Fruit fly (Drosophila melanogaster) whole organism, embryonic: Measurements from ENCODE around the gene nmo.

ENCODE experiments used
- Asciz ChIP-seq: fragments of 200-800 bp; sonication (Bioruptor generic); optimal IDR thresholded peaks from 2 replicates; lab custom pipeline; 2017; ENCODE audit warnings: missing biosample characterization, mild to moderate bottlenecking, missing genetic modification characterization, missing genetic modification reagents
- CG10274 ChIP-seq: fragments of 200-800 bp; sonication (Bioruptor generic); optimal IDR thresholded peaks from 3 replicates; lab custom pipeline; 2017; ENCODE audit warnings: missing biosample characterization, mild to moderate bottlenecking, missing genetic modification characterization
- CG10366 ChIP-seq: fragments of 200-800 bp; sonication (Bioruptor generic); IDR thresholded peaks from 2 replicates; pipeline ENCODE4 v1.3.6; 2022; ENCODE audit warnings: missing biosample characterization, missing genetic modification characterization
- CG10565 ChIP-seq: fragments of 200-800 bp; sonication (Bioruptor generic); optimal IDR thresholded peaks from 3 replicates; lab custom pipeline; 2016; ENCODE audit warnings: missing biosample characterization, mild to moderate bottlenecking, missing genetic modification characterization
- CG10959 ChIP-seq: fragments of 200-800 bp; sonication (Bioruptor generic); IDR thresholded peaks from 2 replicates; pipeline ENCODE4 v1.3.6; 2022; ENCODE audit warnings: missing biosample characterization, missing genetic modification characterization
- CG12071 ChIP-seq: fragments of 200-800 bp; sonication (Bioruptor generic); optimal IDR thresholded peaks from 3 replicates; lab custom pipeline; 2018; ENCODE audit warnings: missing biosample characterization, mild to moderate bottlenecking, missing genetic modification characterization
- CG12155 ChIP-seq: fragments of 200-800 bp; sonication (Bioruptor generic); optimal IDR thresholded peaks from 3 replicates; lab custom pipeline; 2016; ENCODE audit warnings: missing biosample characterization, missing genetic modification characterization
- CG12219 ChIP-seq: fragments of 200-800 bp; sonication (Bioruptor generic); optimal IDR thresholded peaks from 3 replicates; lab custom pipeline; 2018; ENCODE audit warnings: missing biosample characterization, mild to moderate bottlenecking, missing genetic modification characterization
- CG1233 ChIP-seq: fragments of 200-800 bp; sonication (Bioruptor generic); optimal IDR thresholded peaks from 4 replicates; lab custom pipeline; 2018; ENCODE audit warnings: missing biosample characterization, mild to moderate bottlenecking, missing genetic modification characterization
- CG13123 ChIP-seq: fragments of 200-800 bp; sonication (Bioruptor generic); optimal IDR thresholded peaks from 2 replicates; lab custom pipeline; 2016; ENCODE audit warnings: missing biosample characterization, missing genetic modification characterization
- CG14441 ChIP-seq: fragments of 200-800 bp; sonication (Bioruptor generic); IDR thresholded peaks from 2 replicates; pipeline ENCODE4 v1.3.6; 2022; ENCODE audit warnings: missing biosample characterization, missing genetic modification characterization
- CG15269 ChIP-seq: fragments of 200-800 bp; sonication (Bioruptor generic); optimal IDR thresholded peaks from 2 replicates; lab custom pipeline; 2018; ENCODE audit warnings: missing biosample characterization, mild to moderate bottlenecking, missing genetic modification characterization, moderate library complexity
- CG30020 ChIP-seq: fragments of 200-800 bp; optimal IDR thresholded peaks from 2 replicates; lab custom pipeline; 2019; ENCODE audit warnings: missing biosample characterization, mild to moderate bottlenecking, missing genetic modification characterization, moderate library complexity
- CG3281 ChIP-seq: fragments of 200-800 bp; sonication (Bioruptor generic); optimal IDR thresholded peaks from 3 replicates; lab custom pipeline; 2017; ENCODE audit warnings: missing biosample characterization, mild to moderate bottlenecking, missing genetic modification characterization
- CG4328 ChIP-seq: fragments of 200-800 bp; sonication (Bioruptor generic); optimal IDR thresholded peaks from 3 replicates; lab custom pipeline; 2017; ENCODE audit warnings: missing biosample characterization, missing genetic modification reagents, missing genetic modification characterization
- CG4617 ChIP-seq: fragments of 200-800 bp; sonication (Bioruptor generic); optimal IDR thresholded peaks from 3 replicates; lab custom pipeline; 2016; ENCODE audit warnings: missing biosample characterization, missing genetic modification characterization, borderline replicate concordance
- CG4854 ChIP-seq: fragments of 200-800 bp; sonication (Bioruptor generic); optimal IDR thresholded peaks from 2 replicates; lab custom pipeline; 2016; ENCODE audit warnings: missing biosample characterization, missing genetic modification characterization, inconsistent platforms
- CG6689 ChIP-seq: fragments of 200-800 bp; sonication (Bioruptor generic); IDR thresholded peaks from 2 replicates; pipeline ENCODE4 v1.3.6; 2022; ENCODE audit warnings: missing biosample characterization, missing genetic modification characterization
- CG6854 ChIP-seq: fragments of 200-800 bp; sonication (Bioruptor generic); optimal IDR thresholded peaks from 3 replicates; lab custom pipeline; 2017; ENCODE audit warnings: missing biosample characterization, mild to moderate bottlenecking, missing genetic modification characterization
- CG8089 ChIP-seq: fragments of 200-800 bp; sonication (Bioruptor generic); optimal IDR thresholded peaks from 3 replicates; lab custom pipeline; 2016; ENCODE audit warnings: missing biosample characterization, missing genetic modification characterization
- Camta ChIP-seq: fragments of 200-800 bp; sonication (Bioruptor generic); optimal IDR thresholded peaks from 2 replicates; lab custom pipeline; 2016; ENCODE audit warnings: missing biosample characterization, missing genetic modification characterization
- Chrac-16 ChIP-seq: fragments of 200-800 bp; sonication (Bioruptor generic); optimal IDR thresholded peaks from 3 replicates; lab custom pipeline; 2016; ENCODE audit warnings: missing biosample characterization, missing genetic modification characterization
- CkIIα-i1 ChIP-seq: fragments of 200-800 bp; sonication (Bioruptor generic); IDR thresholded peaks from 2 replicates; pipeline ENCODE4 v1.3.6; 2022; ENCODE audit warnings: missing biosample characterization, missing genetic modification characterization
- Dad ChIP-seq: fragments of 200-800 bp; sonication (Bioruptor generic); optimal IDR thresholded peaks from 3 replicates; lab custom pipeline; 2016; ENCODE audit warnings: missing biosample characterization, missing genetic modification characterization
- Fer1 ChIP-seq: fragments of 200-800 bp; sonication (Bioruptor generic); optimal IDR thresholded peaks from 2 replicates; lab custom pipeline; 2017; ENCODE audit warnings: missing biosample characterization, mild to moderate bottlenecking, missing genetic modification characterization
- Gsc ChIP-seq: fragments of 200-800 bp; sonication (Bioruptor generic); IDR thresholded peaks from 2 replicates; pipeline ENCODE4 v1.3.6; 2022; ENCODE audit warnings: missing biosample characterization, missing genetic modification characterization
- HLH4C ChIP-seq: fragments of 200-800 bp; sonication (Bioruptor generic); IDR thresholded peaks from 3 replicates; pipeline ENCODE4 v1.3.6; 2022; ENCODE audit warnings: missing biosample characterization, missing genetic modification characterization; ENCODE audit not compliant: partially characterized antibody
- HLHmδ ChIP-seq: fragments of 200-800 bp; sonication (Bioruptor generic); optimal IDR thresholded peaks from 2 replicates; lab custom pipeline; 2018; ENCODE audit warnings: missing biosample characterization, mild to moderate bottlenecking, missing genetic modification characterization, moderate library complexity
- Hr3 ChIP-seq: fragments of 200-800 bp; sonication (Bioruptor generic); optimal IDR thresholded peaks from 3 replicates; lab custom pipeline; 2016; ENCODE audit warnings: missing biosample characterization, missing genetic modification characterization
- Lhr ChIP-seq: fragments of 200-800 bp; sonication (Bioruptor generic); optimal IDR thresholded peaks from 3 replicates; lab custom pipeline; 2017; ENCODE audit warnings: mild to moderate bottlenecking, missing biosample characterization, missing genetic modification reagents, missing genetic modification characterization
- Lpt ChIP-seq: fragments of >200 bp; optimal IDR thresholded peaks from 2 replicates; lab custom pipeline; 2018; ENCODE audit warnings: missing biosample characterization, missing genetic modification characterization
- MTF-1 ChIP-seq: fragments of 200-800 bp; sonication (Bioruptor generic); optimal IDR thresholded peaks from 2 replicates; lab custom pipeline; 2018; ENCODE audit warnings: missing biosample characterization, mild to moderate bottlenecking, missing genetic modification characterization, borderline replicate concordance
- NC2β ChIP-seq: fragments of 200-800 bp; sonication (Bioruptor generic); optimal IDR thresholded peaks from 2 replicates; lab custom pipeline; 2016; ENCODE audit warnings: missing biosample characterization, missing genetic modification characterization
- Nf-YB ChIP-seq: fragments of 200-800 bp; sonication (Bioruptor generic); optimal IDR thresholded peaks from 3 replicates; lab custom pipeline; 2019; ENCODE audit warnings: missing biosample characterization, mild to moderate bottlenecking, missing genetic modification characterization, moderate library complexity
- Opbp ChIP-seq: fragments of 200-800 bp; sonication (Bioruptor generic); IDR thresholded peaks from 3 replicates; pipeline ENCODE4 v1.3.6; 2022; ENCODE audit warnings: missing biosample characterization, missing genetic modification characterization; ENCODE audit not compliant: partially characterized antibody
- Sox100B ChIP-seq: fragments of 200-800 bp; sonication (Bioruptor generic); optimal IDR thresholded peaks from 3 replicates; lab custom pipeline; 2018; ENCODE audit warnings: missing biosample characterization, mild to moderate bottlenecking, missing genetic modification characterization
- Sox102F ChIP-seq: fragments of 200-800 bp; sonication (Bioruptor generic); optimal IDR thresholded peaks from 2 replicates; lab custom pipeline; 2018; ENCODE audit warnings: missing biosample characterization, mild to moderate bottlenecking, missing genetic modification characterization, moderate library complexity
- abd-A ChIP-seq: fragments of 200-800 bp; sonication (Bioruptor generic); optimal IDR thresholded peaks from 3 replicates; lab custom pipeline; 2019; ENCODE audit warnings: missing biosample characterization, mild to moderate bottlenecking, missing genetic modification characterization, moderate library complexity
- aop ChIP-seq: fragments of 200-800 bp; sonication (Bioruptor generic); IDR thresholded peaks from 2 replicates; pipeline ENCODE4 v1.3.6; 2022; ENCODE audit warnings: missing biosample characterization, missing genetic modification characterization
- az2 ChIP-seq: fragments of 200-800 bp; sonication (Bioruptor generic); optimal IDR thresholded peaks from 3 replicates; lab custom pipeline; 2016; ENCODE audit warnings: missing biosample characterization, missing genetic modification characterization
- bcd ChIP-seq: fragments of 200-800 bp; sonication (Bioruptor generic); optimal IDR thresholded peaks from 2 replicates; lab custom pipeline; 2017; ENCODE audit warnings: missing biosample characterization, mild to moderate bottlenecking, missing genetic modification characterization
- cad ChIP-seq: fragments of >200 bp; optimal IDR thresholded peaks from 2 replicates; lab custom pipeline; 2017; ENCODE audit warnings: missing biosample characterization, missing genetic modification characterization
- ci ChIP-seq: fragments of 200-800 bp; sonication (Bioruptor generic); IDR thresholded peaks from 3 replicates; pipeline ENCODE4 v1.3.6; 2022; ENCODE audit warnings: missing biosample characterization, missing genetic modification characterization
- dysf ChIP-seq: fragments of 200-800 bp; sonication (Bioruptor generic); IDR thresholded peaks from 3 replicates; pipeline ENCODE4 v1.3.6; 2022; ENCODE audit warnings: missing biosample characterization, missing genetic modification characterization
- gcm ChIP-seq: fragments of 200-800 bp; sonication (Bioruptor generic); optimal IDR thresholded peaks from 2 replicates; lab custom pipeline; 2019; ENCODE audit warnings: missing biosample characterization, mild to moderate bottlenecking, missing genetic modification characterization, moderate library complexity
- gfzf ChIP-seq: fragments of 200-800 bp; sonication (Bioruptor generic); optimal IDR thresholded peaks from 2 replicates; lab custom pipeline; 2016; ENCODE audit warnings: missing biosample characterization, mild to moderate bottlenecking, missing genetic modification characterization, moderate library complexity
- odd ChIP-seq: fragments of 200-800 bp; sonication (Bioruptor generic); optimal IDR thresholded peaks from 2 replicates; lab custom pipeline; 2017; ENCODE audit warnings: missing biosample characterization, mild to moderate bottlenecking, missing genetic modification characterization
- pros ChIP-seq: fragments of 200-800 bp; sonication (Bioruptor generic); optimal IDR thresholded peaks from 3 replicates; lab custom pipeline; 2019; ENCODE audit warnings: missing biosample characterization, mild to moderate bottlenecking, missing genetic modification characterization, moderate library complexity
- slou ChIP-seq: fragments of 200-800 bp; sonication (Bioruptor generic); optimal IDR thresholded peaks from 3 replicates; lab custom pipeline; 2016; ENCODE audit warnings: missing biosample characterization, missing genetic modification characterization
- so ChIP-seq: fragments of 200-800 bp; sonication (Bioruptor generic); IDR thresholded peaks from 3 replicates; pipeline ENCODE4 v1.3.6; 2022; ENCODE audit warnings: missing biosample characterization, missing genetic modification characterization
- tap ChIP-seq: fragments of 200-800 bp; optimal IDR thresholded peaks from 3 replicates; lab custom pipeline; 2019; ENCODE audit warnings: missing biosample characterization, mild to moderate bottlenecking, missing genetic modification characterization, moderate library complexity
- vfl ChIP-seq: fragments of 200-800 bp; sonication (Bioruptor generic); optimal IDR thresholded peaks from 2 replicates; lab custom pipeline; 2016; ENCODE audit warnings: missing biosample characterization, missing genetic modification characterization

Gene nmo

DNA sequence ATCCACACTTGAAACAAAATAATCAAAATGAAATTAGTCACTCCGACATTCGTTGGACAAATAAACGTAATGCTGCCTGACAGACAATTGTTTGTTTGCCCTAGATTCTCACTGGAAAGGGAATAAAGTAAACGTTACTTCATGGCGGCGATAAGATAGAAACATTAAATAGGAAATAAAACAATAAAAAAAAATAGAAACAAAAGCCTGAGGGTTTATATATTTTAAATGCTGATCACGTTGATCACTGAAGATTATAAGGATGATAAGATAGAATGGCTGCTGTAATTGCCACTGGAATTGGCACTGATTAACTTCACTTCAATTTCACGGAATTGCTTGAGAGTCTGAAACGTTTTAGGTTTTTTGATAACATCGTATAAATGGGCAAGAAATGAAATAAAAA, 39.8 kb downstream of the nmo start (continued):
- TF ChIP-seq Dad (GFP tag; lab: Kevin White, UChicago) (no peak), Hr3 (GFP tag; lab: Kevin White, UChicago) (no peak), CG6689 (GFP tag; lab: Robert Waterston, UW) (no peak), CG14441 (GFP tag; lab: Robert Waterston, UW) (peak; percentile 31; the same call in 1 of the 2 replicates), CG1233 (GFP tag; lab: Kevin White, UChicago) (peak; percentile 32), Opbp (GFP tag; lab: Robert Waterston, UW) (no peak), HLH4C (GFP tag; lab: Robert Waterston, UW) (no peak), CG12071 (GFP tag; lab: Kevin White, UChicago) (peak; percentile 42), CG8089 (no peak), CkIIα-i1 (GFP tag; lab: Robert Waterston, UW) (no peak), Lpt (no peak), CG10959 (GFP tag; lab: Robert Waterston, UW) (no peak), Sox100B (GFP tag; lab: Kevin White, UChicago) (peak; percentile 23), Fer1 (GFP tag; lab: Kevin White, UChicago) (peak; percentile 33), CG3281 (GFP tag; lab: Kevin White, UChicago) (peak; percentile 10), pros (GFP tag; lab: Kevin White, UChicago) (peak; percentile 28), CG4328 (no peak), Nf-YB (GFP tag; lab: Kevin White, UChicago) (no peak), ci (GFP tag; lab: Robert Waterston, UW) (peak; percentile 68; the same call in 2 of the 3 replicates), CG13123 (GFP tag; lab: Kevin White, UChicago) (no peak), Chrac-16 (GFP tag; lab: Kevin White, UChicago) (no peak), bcd (GFP tag; lab: Kevin White, UChicago) (no peak), CG10274 (GFP tag; lab: Kevin White, UChicago) (no peak), tap (peak; percentile 23), CG12219 (peak; percentile 48), CG10565 (GFP tag; lab: Kevin White, UChicago) (no peak), az2 (GFP tag; lab: Kevin White, UChicago) (no peak), slou (GFP tag; lab: Kevin White, UChicago) (no peak), cad (GFP tag; lab: Kevin White, UChicago) (no peak), odd (GFP tag; lab: Kevin White, UChicago) (peak; percentile 69), CG6854 (GFP tag; lab: Kevin White, UChicago) (no peak), CG30020 (tag; lab: Kevin White, UChicago) (no peak), HLHmδ (peak; percentile 12), CG10366 (no peak), gcm (GFP tag; lab: Kevin White, UChicago) (peak; percentile 66), aop (GFP tag; lab: Robert Waterston, UW) (no peak), CG15269 (tag; lab: Kevin White, UChicago) (peak; percentile 33), abd-A (tag; lab: Kevin White, UChicago) (no peak), so (GFP tag; lab: Robert Waterston, UW) (no peak; the same call in 2 of the 3 replicates), gfzf (GFP tag; lab: Kevin White, UChicago) (no peak), CG12155 (GFP tag; lab: Kevin White, UChicago) (no peak), Sox102F (no peak), Lhr (GFP tag; lab: Kevin White, UChicago) (no peak), CG4854 (GFP tag; lab: Kevin White, UChicago) (no peak), Gsc (GFP tag; lab: Robert Waterston, UW) (no peak), Asciz (GFP tag; lab: Kevin White, UChicago) (peak; percentile 24), Camta (GFP tag; lab: Kevin White, UChicago) (no peak), NC2β (GFP tag; lab: Kevin White, UChicago) (no peak), MTF-1 (GFP tag; lab: Kevin White, UChicago) (peak; percentile 2), dysf (no peak), CG4617 (GFP tag; lab: Kevin White, UChicago) (no peak), vfl (no peak)
